Fruit fly (Drosophila melanogaster) whole organism, adult: ENCODE results near the gene CG12818.

Experiments
- CG33017 ChIP-seq: fragments of 200-800 bp; sonication (Bioruptor generic); optimal IDR thresholded peaks from 2 replicates; lab custom pipeline; 2018; ENCODE audit warnings: missing biosample characterization, mild to moderate bottlenecking, missing genetic modification characterization, moderate library complexity
- CG5204 ChIP-seq: fragments of 200-800 bp; sonication (Bioruptor generic); optimal IDR thresholded peaks from 2 replicates; lab custom pipeline; 2016; ENCODE audit warnings: missing biosample characterization, missing genetic modification characterization
- cnc ChIP-seq, 2 experiments: fragments of >200 bp; optimal IDR thresholded peaks; 2 replicates each; lab custom pipeline; 2017
- ovo ChIP-seq: fragments of 200-800 bp; sonication (Bioruptor generic); optimal IDR thresholded peaks from 2 replicates; lab custom pipeline; 2016; ENCODE audit warnings: missing biosample characterization, missing genetic modification characterization
- tj ChIP-seq: fragments of 200-800 bp; sonication (Bioruptor generic); optimal IDR thresholded peaks from 3 replicates; lab custom pipeline; 2017; ENCODE audit warnings: missing biosample characterization, mild to moderate bottlenecking, missing genetic modification characterization, moderate library complexity

DNA sequence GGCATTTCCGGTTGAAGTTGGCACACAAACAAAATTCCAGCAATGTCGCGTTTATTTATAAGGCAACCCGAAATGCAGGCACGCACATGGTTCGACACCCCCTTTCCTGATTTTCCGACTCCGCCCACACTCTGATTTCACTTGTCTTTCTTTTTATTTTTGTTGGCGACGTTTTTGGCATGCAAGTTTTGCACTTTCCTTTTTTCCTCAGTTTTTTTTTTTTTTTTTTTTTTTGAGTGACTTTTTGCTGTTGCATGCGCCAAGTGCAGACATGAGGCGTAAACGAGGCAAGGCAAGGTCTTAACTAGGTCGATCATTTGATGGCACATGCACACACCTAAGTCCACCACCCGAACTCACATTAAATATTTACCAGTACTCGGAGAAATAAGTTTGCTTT, 49.3 kb upstream of the CG12818 start:
- TF ChIP-seq cnc (optimal IDR thresholded peaks at IDR 0.05; lab: Kevin White, UChicago) (no peak), ovo (GFP tag; lab: Kevin White, UChicago) (no peak), CG33017 (tag; lab: Kevin White, UChicago) (no peak), CG5204 (GFP tag; lab: Kevin White, UChicago) (no peak), tj (peak; percentile 2)
